Fruit fly (Drosophila melanogaster) whole organism, adult: ENCODE results near the gene dnk.

Experiments
- CG11617 ChIP-seq: fragments of 200-800 bp; sonication (Bioruptor generic); optimal IDR thresholded peaks from 2 replicates; lab custom pipeline; 2017; ENCODE audit warnings: mild to moderate bottlenecking, missing biosample characterization, missing genetic modification reagents, missing genetic modification characterization
- CG12768 ChIP-seq: fragments of 200-800 bp; sonication (Bioruptor generic); optimal IDR thresholded peaks from 2 replicates; lab custom pipeline; 2017; ENCODE audit warnings: missing biosample characterization, missing genetic modification characterization, mild to moderate bottlenecking, moderate library complexity, missing genetic modification reagents
- CG14711 ChIP-seq: fragments of 200-800 bp; sonication (Bioruptor generic); optimal IDR thresholded peaks from 2 replicates; lab custom pipeline; 2018; ENCODE audit warnings: missing biosample characterization, mild to moderate bottlenecking, missing genetic modification characterization, moderate library complexity
- CG1620 ChIP-seq: fragments of 200-800 bp; sonication (Bioruptor generic); optimal IDR thresholded peaks from 2 replicates; lab custom pipeline; 2016; ENCODE audit warnings: missing biosample characterization, missing genetic modification characterization
- CG33017 ChIP-seq: fragments of 200-800 bp; sonication (Bioruptor generic); optimal IDR thresholded peaks from 2 replicates; lab custom pipeline; 2018; ENCODE audit warnings: missing biosample characterization, mild to moderate bottlenecking, missing genetic modification characterization, moderate library complexity
- CG5204 ChIP-seq: fragments of 200-800 bp; sonication (Bioruptor generic); optimal IDR thresholded peaks from 2 replicates; lab custom pipeline; 2016; ENCODE audit warnings: missing biosample characterization, missing genetic modification characterization
- CG7045 ChIP-seq: fragments of 200-800 bp; sonication (Bioruptor generic); optimal IDR thresholded peaks from 2 replicates; lab custom pipeline; 2017; ENCODE audit warnings: missing biosample characterization, mild to moderate bottlenecking, missing genetic modification characterization
- CG7101 ChIP-seq: fragments of 200-800 bp; sonication (Bioruptor generic); optimal IDR thresholded peaks from 2 replicates; lab custom pipeline; 2018; ENCODE audit warnings: missing biosample characterization, mild to moderate bottlenecking, missing genetic modification characterization, moderate library complexity
- Clk ChIP-seq: fragments of 200-800 bp; sonication (Bioruptor generic); optimal IDR thresholded peaks from 2 replicates; lab custom pipeline; 2017; ENCODE audit warnings: missing biosample characterization, missing genetic modification characterization
- Crg-1 ChIP-seq: fragments of 200-800 bp; sonication (Bioruptor generic); optimal IDR thresholded peaks from 2 replicates; lab custom pipeline; 2016; ENCODE audit warnings: missing biosample characterization, missing genetic modification characterization
- Hr96 ChIP-seq: fragments of 200-800 bp; sonication (Bioruptor generic); optimal IDR thresholded peaks from 2 replicates; lab custom pipeline; 2016; ENCODE audit warnings: missing biosample characterization, missing genetic modification characterization
- Mnt ChIP-seq: fragments of 200-800 bp; sonication (Bioruptor generic); optimal IDR thresholded peaks from 2 replicates; lab custom pipeline; 2016; ENCODE audit warnings: missing biosample characterization, mild to moderate bottlenecking, missing genetic modification characterization
- bab1 ChIP-seq: fragments of 200-800 bp; sonication (Bioruptor generic); optimal IDR thresholded peaks from 3 replicates; lab custom pipeline; 2019; ENCODE audit warnings: missing biosample characterization, mild to moderate bottlenecking, missing genetic modification characterization, moderate library complexity
- cic ChIP-seq: fragments of 200-800 bp; sonication (Bioruptor generic); optimal IDR thresholded peaks from 2 replicates; lab custom pipeline; 2017; ENCODE audit warnings: missing biosample characterization, mild to moderate bottlenecking, missing genetic modification characterization, moderate library complexity
- cnc ChIP-seq, 2 experiments: fragments of >200 bp; optimal IDR thresholded peaks; 2 replicates each; lab custom pipeline; 2017
- kay ChIP-seq: fragments of 200-800 bp; sonication (Bioruptor generic); peaks from one replicate; lab custom pipeline; 2016; ENCODE audit warnings: missing biosample characterization, missing genetic modification characterization, borderline replicate concordance
- ovo ChIP-seq: fragments of 200-800 bp; sonication (Bioruptor generic); optimal IDR thresholded peaks from 2 replicates; lab custom pipeline; 2016; ENCODE audit warnings: missing biosample characterization, missing genetic modification characterization
- pad ChIP-seq: fragments of 200-800 bp; sonication (Bioruptor generic); optimal IDR thresholded peaks from 3 replicates; lab custom pipeline; 2017; ENCODE audit warnings: missing biosample characterization, missing genetic modification characterization, mild to moderate bottlenecking, moderate library complexity, missing genetic modification reagents
- tj ChIP-seq: fragments of 200-800 bp; sonication (Bioruptor generic); optimal IDR thresholded peaks from 3 replicates; lab custom pipeline; 2017; ENCODE audit warnings: missing biosample characterization, mild to moderate bottlenecking, missing genetic modification characterization, moderate library complexity
- toe ChIP-seq: fragments of 200-800 bp; sonication (Bioruptor generic); optimal IDR thresholded peaks from 2 replicates; lab custom pipeline; 2016; ENCODE audit warnings: missing biosample characterization, missing genetic modification characterization

Gene dnk

dm6 chr3R:18995556-18996272 is 14.9 kb downstream of the dnk start:
- TF ChIP-seq CG1620 (GFP tag; lab: Kevin White, UChicago) = no peak
- no peak for TF ChIP-seq toe (GFP tag; lab: Kevin White, UChicago)
- TF ChIP-seq CG7101 = no peak
- peak; percentile 18 for TF ChIP-seq kay

DNA sequence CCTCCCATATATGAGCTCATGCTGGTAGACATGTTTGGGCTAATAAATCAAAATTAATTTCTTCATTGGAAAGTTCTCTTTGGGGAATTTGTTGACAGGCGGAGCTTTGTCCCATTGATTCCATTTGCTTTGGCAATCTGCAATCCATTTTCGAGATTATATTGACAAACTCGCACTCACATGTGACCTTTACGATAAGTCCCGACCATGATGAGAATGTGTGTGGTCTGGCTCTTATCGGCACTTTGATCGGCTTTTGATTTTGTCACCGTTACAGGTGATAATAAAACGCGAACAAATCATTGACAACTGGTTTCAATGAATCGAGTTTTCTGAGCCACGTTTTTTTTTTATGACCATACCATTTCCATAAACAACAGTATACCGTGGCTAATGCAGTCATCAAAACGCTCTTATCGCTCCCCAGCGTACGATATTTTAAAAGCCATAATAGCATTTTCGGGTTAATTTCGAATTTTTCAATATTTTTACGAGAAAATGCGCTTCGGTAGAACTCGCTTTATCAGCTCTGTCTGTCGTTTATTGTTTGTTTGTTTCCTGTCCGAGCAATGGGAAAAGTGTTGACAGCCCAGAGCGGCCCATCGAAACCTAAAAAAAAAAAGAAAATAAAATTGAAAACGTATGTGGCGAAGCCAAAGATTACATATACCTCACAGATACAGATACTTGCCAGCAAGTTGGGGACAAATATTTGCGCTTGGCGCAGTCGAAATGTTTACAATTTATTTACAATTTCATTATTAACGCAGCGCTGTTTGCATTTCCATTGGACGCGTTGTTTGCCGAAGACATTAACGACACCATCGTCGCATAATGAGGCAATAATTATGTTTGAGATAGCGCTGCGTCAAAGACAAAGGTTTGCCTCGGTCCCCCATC is 16.8 kb downstream of the dnk start:
- peak; percentile 23 for TF ChIP-seq CG7101
- TF ChIP-seq ovo (GFP tag; lab: Kevin White, UChicago) = peak; percentile 20
- TF ChIP-seq CG11617 (GFP tag; lab: Kevin White, UChicago) = peak; percentile 13
- peak; percentile 43 for TF ChIP-seq kay
- no peak for TF ChIP-seq CG5204 (GFP tag; lab: Kevin White, UChicago)

DNA sequence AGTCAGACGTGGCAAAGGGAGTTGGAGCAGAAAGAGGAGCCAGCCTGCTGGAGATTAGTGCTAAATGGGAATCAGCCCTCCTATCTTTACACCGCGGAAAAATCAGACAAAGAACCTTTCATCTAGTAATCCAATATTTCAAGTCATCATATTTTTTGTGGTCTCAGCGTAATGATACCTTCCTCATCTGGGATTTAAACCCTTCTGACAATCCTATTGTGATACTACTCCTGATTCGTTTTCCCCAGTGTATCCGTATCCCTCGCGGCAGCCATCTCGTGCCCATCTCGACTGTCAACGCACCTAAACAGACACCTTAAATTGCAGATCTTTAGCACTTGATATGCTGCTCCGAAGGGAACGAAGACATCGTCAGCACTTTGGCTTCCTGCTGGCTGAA is 17.6 kb downstream of the dnk start:
- no peak for TF ChIP-seq CG7045 (GFP tag; lab: Kevin White, UChicago)
- TF ChIP-seq CG14711 (tag; lab: Kevin White, UChicago) = no peak
- no peak for TF ChIP-seq pad (GFP tag; lab: Kevin White, UChicago)
- TF ChIP-seq tj (GFP tag; lab: Kevin White, UChicago) = no peak
- TF ChIP-seq cnc (optimal IDR thresholded peaks at IDR 0.05; lab: Kevin White, UChicago) = no peak
- TF ChIP-seq CG12768 (GFP tag; lab: Kevin White, UChicago) = no peak
- no peak for TF ChIP-seq toe (GFP tag; lab: Kevin White, UChicago)
- no peak for TF ChIP-seq CG33017 (tag; lab: Kevin White, UChicago)
- TF ChIP-seq ovo (GFP tag; lab: Kevin White, UChicago) = no peak
- no peak for TF ChIP-seq Crg-1
- no peak for TF ChIP-seq CG11617 (GFP tag; lab: Kevin White, UChicago)
- no peak for TF ChIP-seq bab1 (GFP tag; lab: Kevin White, UChicago)
- no peak for TF ChIP-seq kay
- no peak for TF ChIP-seq CG5204 (GFP tag; lab: Kevin White, UChicago)
- TF ChIP-seq Hr96 = no peak
- no peak for TF ChIP-seq cic (GFP tag; lab: Kevin White, UChicago)
- no peak for TF ChIP-seq Clk (GFP tag; lab: Kevin White, UChicago)
- TF ChIP-seq Mnt (GFP tag; lab: Kevin White, UChicago) = no peak
- TF ChIP-seq CG1620 (GFP tag; lab: Kevin White, UChicago) = no peak
- TF ChIP-seq CG7101 = no peak

dm6 chr3R:18999906-19000451 is 19.2 kb downstream of the dnk start:
- TF ChIP-seq CG5204 (GFP tag; lab: Kevin White, UChicago) (no peak), Clk (GFP tag; lab: Kevin White, UChicago) (no peak), CG7101 (no peak), ovo (GFP tag; lab: Kevin White, UChicago) (no peak), pad (GFP tag; lab: Kevin White, UChicago) (no peak), toe (GFP tag; lab: Kevin White, UChicago) (no peak), CG1620 (GFP tag; lab: Kevin White, UChicago) (no peak), CG7045 (GFP tag; lab: Kevin White, UChicago) (no peak), CG12768 (GFP tag; lab: Kevin White, UChicago) (no peak), bab1 (GFP tag; lab: Kevin White, UChicago) (no peak), cnc (optimal IDR thresholded peaks at IDR 0.05; lab: Kevin White, UChicago) (no peak), Mnt (GFP tag; lab: Kevin White, UChicago) (no peak)

dm6 chr3R:19001701-19002100 is 20.9 kb downstream of the dnk start:
- TF ChIP-seq bab1 (GFP tag; lab: Kevin White, UChicago) (no peak), toe (GFP tag; lab: Kevin White, UChicago) (no peak), CG33017 (tag; lab: Kevin White, UChicago) (no peak), tj (GFP tag; lab: Kevin White, UChicago) (no peak), CG1620 (GFP tag; lab: Kevin White, UChicago) (no peak), CG7045 (GFP tag; lab: Kevin White, UChicago) (no peak), Clk (GFP tag; lab: Kevin White, UChicago) (no peak)

- no peak for TF ChIP-seq CG7045 (GFP tag; lab: Kevin White, UChicago)
- TF ChIP-seq Mnt (GFP tag; lab: Kevin White, UChicago) = no peak
- TF ChIP-seq CG14711 (tag; lab: Kevin White, UChicago) = no peak
- TF ChIP-seq CG12768 (GFP tag; lab: Kevin White, UChicago) = no peak
- no peak for TF ChIP-seq tj (GFP tag; lab: Kevin White, UChicago)
- no peak for TF ChIP-seq cnc (optimal IDR thresholded peaks at IDR 0.05; lab: Kevin White, UChicago)
Measured at dm6 chr3R:19010923-19011322, 30.1 kb downstream of the dnk start.
